Worm (Caenorhabditis elegans) whole organism, L1 larva: ENCODE measurements around the gene C27F2.7.

Experiments
- C34B4.2 ChIP-seq: sonication (generic microtip); optimal IDR thresholded peaks from 2 replicates; lab custom pipeline; 2017; ENCODE audit warnings: mild to moderate bottlenecking, missing genetic modification characterization, missing compliant biosample characterization
- F16B12.6 ChIP-seq: fragments of 150-350 bp; optimal IDR thresholded peaks from 2 replicates; lab custom pipeline; 2014; ENCODE audit warnings: missing biosample characterization, missing genetic modification characterization
- Y116A8C.19 ChIP-seq: sonication (generic microtip); optimal IDR thresholded peaks from 2 replicates; lab custom pipeline; 2016; ENCODE audit warnings: missing compliant biosample characterization, missing genetic modification characterization, borderline replicate concordance
- aly-2 ChIP-seq: fragments of 150-350 bp; optimal IDR thresholded peaks from 2 replicates; lab custom pipeline; 2014; ENCODE audit warnings: missing biosample characterization, missing genetic modification characterization
- blmp-1 ChIP-seq: fragments of 150-350 bp; optimal IDR thresholded peaks from 2 replicates; lab custom pipeline; 2014; ENCODE audit warnings: missing biosample characterization, missing genetic modification characterization
- ceh-8 ChIP-seq: fragments of 200-800 bp; sonication (Bioruptor generic); optimal IDR thresholded peaks from 2 replicates; lab custom pipeline; 2018; ENCODE audit warnings: mild to moderate bottlenecking, missing genetic modification characterization, moderate library complexity, missing compliant biosample characterization
- ceh-82 ChIP-seq, 3 experiments: fragments of 150-350 bp in 1 of 3; sonication (generic microtip) in 2 of 3; optimal IDR thresholded peaks; 2 replicates each; lab custom pipeline; 2014 to 2017; ENCODE audit warnings: missing biosample characterization in 3 of 3, missing genetic modification characterization in 3 of 3
- ces-1 ChIP-seq: fragments of 150-350 bp; optimal IDR thresholded peaks from 2 replicates; lab custom pipeline; 2014; ENCODE audit warnings: missing biosample characterization, missing genetic modification reagents, missing genetic modification characterization
- dpl-1 ChIP-seq, 3 experiments: fragments of 150-350 bp in 2 of 3; sonication (generic microtip) in 1 of 3; optimal IDR thresholded peaks; 2 replicates each; lab custom pipeline; 2014 to 2017; ENCODE audit warnings: missing biosample characterization in 3 of 3, missing genetic modification characterization in 3 of 3, missing genetic modification reagents in 3 of 3
- dsc-1 ChIP-seq: sonication (generic microtip); optimal IDR thresholded peaks from 2 replicates; lab custom pipeline; 2016; ENCODE audit warnings: mild to moderate bottlenecking, missing genetic modification characterization, missing compliant biosample characterization
- efl-1 ChIP-seq, 4 experiments: fragments of 150-350 bp; optimal IDR thresholded peaks in 3 of 4; peaks in 1 of 4; 1 replicate in 1 of 4; 2 replicates in 3 of 4; lab custom pipeline; 2014; ENCODE audit warnings: missing biosample characterization in 2 of 4, missing genetic modification characterization in 2 of 4, missing genetic modification reagents in 2 of 4
- egl-27 ChIP-seq, 2 experiments: fragments of 150-350 bp in 1 of 2; sonication (generic microtip); optimal IDR thresholded peaks; 3 replicates each; lab custom pipeline; 2017 to 2018; ENCODE audit warnings: missing biosample characterization in 2 of 2, missing genetic modification characterization in 2 of 2, missing genetic modification reagents in 2 of 2
- fkh-8 ChIP-seq: sonication (generic microtip); optimal IDR thresholded peaks from 2 replicates; lab custom pipeline; 2016; ENCODE audit warnings: mild to moderate bottlenecking, missing genetic modification characterization, missing compliant biosample characterization
- hlh-4 ChIP-seq: sonication (generic microtip); optimal IDR thresholded peaks from 2 replicates; lab custom pipeline; 2016; ENCODE audit warnings: mild to moderate bottlenecking, missing genetic modification characterization, missing compliant biosample characterization
- jun-1 ChIP-seq: fragments of 150-350 bp; optimal IDR thresholded peaks from 2 replicates; lab custom pipeline; 2014; ENCODE audit warnings: missing biosample characterization, missing genetic modification reagents, missing genetic modification characterization
- lin-13 ChIP-seq: fragments of 150-350 bp; optimal IDR thresholded peaks from 2 replicates; lab custom pipeline; 2014; ENCODE audit warnings: missing biosample characterization, missing genetic modification reagents, missing genetic modification characterization
- lin-14 ChIP-seq: fragments of 200-800 bp; sonication (Bioruptor generic); optimal IDR thresholded peaks from 2 replicates; lab custom pipeline; 2018; ENCODE audit warnings: mild to moderate bottlenecking, missing genetic modification characterization, moderate library complexity, missing compliant biosample characterization
- lin-15B ChIP-seq: fragments of 150-350 bp; sonication (generic microtip); optimal IDR thresholded peaks from 3 replicates; lab custom pipeline; 2014; ENCODE audit warnings: missing biosample characterization, missing genetic modification characterization
- lin-35 ChIP-seq, 2 experiments: fragments of 150-350 bp; optimal IDR thresholded peaks; 2 replicates each; lab custom pipeline; 2014; ENCODE audit warnings: missing biosample characterization in 2 of 2, missing genetic modification characterization in 2 of 2, missing genetic modification reagents in 2 of 2
- lsy-2 ChIP-seq, 2 experiments: fragments of 150-350 bp; optimal IDR thresholded peaks; 2 replicates each; lab custom pipeline; 2014; ENCODE audit warnings: missing biosample characterization in 2 of 2, missing genetic modification characterization in 2 of 2
- mdl-1 ChIP-seq, 2 experiments: fragments of 150-350 bp; optimal IDR thresholded peaks; 2 replicates each; lab custom pipeline; 2014 to 2017; ENCODE audit warnings: missing biosample characterization in 2 of 2, missing genetic modification characterization in 2 of 2, inconsistent platforms in 1 of 2
- mef-2 ChIP-seq: fragments of 150-350 bp; optimal IDR thresholded peaks from 2 replicates; lab custom pipeline; 2014; ENCODE audit warnings: missing biosample characterization, missing genetic modification characterization
- nhr-20 ChIP-seq: sonication (generic microtip); optimal IDR thresholded peaks from 2 replicates; lab custom pipeline; 2016; ENCODE audit warnings: mild to moderate bottlenecking, missing genetic modification characterization, missing compliant biosample characterization
- nhr-47 ChIP-seq: sonication (generic microtip); optimal IDR thresholded peaks from 2 replicates; lab custom pipeline; 2016; ENCODE audit warnings: mild to moderate bottlenecking, missing genetic modification characterization, moderate library complexity, missing compliant biosample characterization
- nhr-71 ChIP-seq: sonication (generic microtip); optimal IDR thresholded peaks from 2 replicates; lab custom pipeline; 2016; ENCODE audit warnings: mild to moderate bottlenecking, missing genetic modification characterization, moderate library complexity, missing compliant biosample characterization
- nhr-76 ChIP-seq: sonication (generic microtip); optimal IDR thresholded peaks from 2 replicates; lab custom pipeline; 2017; ENCODE audit warnings: missing biosample characterization, missing genetic modification characterization
- nhr-77 ChIP-seq: fragments of 150-350 bp; optimal IDR thresholded peaks from 2 replicates; lab custom pipeline; 2014; ENCODE audit warnings: missing biosample characterization, missing genetic modification characterization
- nhr-85 ChIP-seq: sonication (generic microtip); peaks from one replicate; lab custom pipeline; 2016; ENCODE audit warnings: missing genetic modification characterization, inconsistent platforms, missing compliant biosample characterization
- nhr-90 ChIP-seq: sonication (generic microtip); optimal IDR thresholded peaks from 2 replicates; lab custom pipeline; 2016; ENCODE audit warnings: mild to moderate bottlenecking, missing genetic modification characterization, missing compliant biosample characterization; ENCODE audit not compliant: poor library complexity
- pqm-1 ChIP-seq: sonication (generic microtip); optimal IDR thresholded peaks from 3 replicates; lab custom pipeline; 2017; ENCODE audit warnings: missing biosample characterization, missing genetic modification characterization
- skn-1 ChIP-seq: fragments of 150-350 bp; optimal IDR thresholded peaks from 2 replicates; lab custom pipeline; 2014; ENCODE audit warnings: missing biosample characterization, missing genetic modification characterization
- snpc-4 ChIP-seq: fragments of 150-350 bp; optimal IDR thresholded peaks from 2 replicates; lab custom pipeline; 2014; ENCODE audit warnings: missing biosample characterization, missing genetic modification characterization
- snu-23 ChIP-seq: sonication (generic microtip); optimal IDR thresholded peaks from 2 replicates; lab custom pipeline; 2016; ENCODE audit warnings: missing genetic modification characterization, missing compliant biosample characterization
- swsn-7 ChIP-seq: sonication (generic microtip); optimal IDR thresholded peaks from 2 replicates; lab custom pipeline; 2016; ENCODE audit warnings: missing genetic modification characterization, missing compliant biosample characterization
- zip-4 ChIP-seq: fragments of 200-800 bp; sonication (Bioruptor generic); optimal IDR thresholded peaks from 2 replicates; lab custom pipeline; 2018; ENCODE audit warnings: mild to moderate bottlenecking, missing genetic modification characterization, moderate library complexity, missing compliant biosample characterization
- ztf-11 ChIP-seq, 2 experiments: sonication (generic microtip); optimal IDR thresholded peaks; 2 replicates each; lab custom pipeline; 2016 to 2017; ENCODE audit warnings: missing genetic modification characterization in 2 of 2, missing biosample characterization in 1 of 2, missing compliant biosample characterization in 1 of 2
- ztf-4 ChIP-seq: fragments of 150-350 bp; optimal IDR thresholded peaks from 2 replicates; lab custom pipeline; 2014; ENCODE audit warnings: missing biosample characterization, missing genetic modification characterization

Gene C27F2.7

ce11 chrIII:5024393-5024964 lies 40.2 kb upstream of the C27F2.7 start, which contains the start of gene pcf-11 (continued):
- peak; percentile 36 for TF ChIP-seq nhr-90
- peak; percentile 58 for TF ChIP-seq skn-1 (tag; lab: Kevin White, UChicago)
- peak; percentile 78 for TF ChIP-seq snu-23 (GFP tag; lab: Kevin White, UChicago)
- peak; percentile 40 for TF ChIP-seq fkh-8 (tag; lab: Kevin White, UChicago)
- TF ChIP-seq efl-1 (optimal IDR thresholded peaks at IDR 0.05; lab: Kevin White, UChicago): peak; percentile 66 to 71
- TF ChIP-seq efl-1 (GFP tag; optimal IDR thresholded peaks at IDR 0.05 in 1 of 2; lab: Kevin White, UChicago): peak; percentile 54 to 96
- TF ChIP-seq lin-35 (GFP tag; optimal IDR thresholded peaks at IDR 0.05; lab: Kevin White, UChicago): peak; percentile 69 to 75
- TF ChIP-seq nhr-71 (tag; lab: Kevin White, UChicago): peak; percentile 69
- TF ChIP-seq nhr-20 (tag; lab: Kevin White, UChicago): peak; percentile 38
- TF ChIP-seq jun-1 (tag; lab: Kevin White, UChicago): peak; percentile 10
- peak; percentile 51 for TF ChIP-seq swsn-7 (tag; lab: Kevin White, UChicago)
- TF ChIP-seq lin-14 (GFP tag; lab: Kevin White, UChicago): peak; percentile 74
- peak; percentile 24 to 84 (median 40) for TF ChIP-seq ceh-82 (tag; optimal IDR thresholded peaks at IDR 0.05; lab: Kevin White, UChicago)
- peak; percentile 43 to 78 for TF ChIP-seq lsy-2 (tag; optimal IDR thresholded peaks at IDR 0.05; lab: Kevin White, UChicago)
- peak; percentile 51 to 63 (median 55) for TF ChIP-seq dpl-1 (GFP tag; optimal IDR thresholded peaks at IDR 0.05; lab: Kevin White, UChicago)
- TF ChIP-seq mdl-1 (tag; optimal IDR thresholded peaks at IDR 0.05; lab: Kevin White, UChicago): peak in 1 of 2 experiments; percentile 80
- TF ChIP-seq blmp-1 (tag; lab: Kevin White, UChicago): peak; percentile 13
- TF ChIP-seq egl-27 (tag; optimal IDR thresholded peaks at IDR 0.05; lab: Kevin White, UChicago): no peak
- no peak for TF ChIP-seq lin-15B (tag; lab: Kevin White, UChicago)
- TF ChIP-seq nhr-47: peak; percentile 47
- no peak for TF ChIP-seq nhr-76 (tag; lab: Kevin White, UChicago)
- TF ChIP-seq zip-4: no peak
- TF ChIP-seq pqm-1 (tag; lab: Kevin White, UChicago): no peak
- TF ChIP-seq aly-2 (tag; lab: Kevin White, UChicago): no peak
- TF ChIP-seq ces-1 (GFP tag; lab: Kevin White, UChicago): no peak
- no peak for TF ChIP-seq ztf-11 (tag; optimal IDR thresholded peaks at IDR 0.05; lab: Kevin White, UChicago)
- TF ChIP-seq nhr-77: peak; percentile 60
- TF ChIP-seq F16B12.6 (tag; lab: Kevin White, UChicago): peak; percentile 35
- no peak for TF ChIP-seq mef-2 (tag; lab: Kevin White, UChicago)
- TF ChIP-seq dsc-1 (tag; lab: Kevin White, UChicago): peak; percentile 25

ce11 chrIII:5023642-5024041 lies 39.3 kb upstream of the C27F2.7 start:
- TF ChIP-seq nhr-85 (tag; lab: Kevin White, UChicago) (peak; percentile 26), nhr-76 (tag; lab: Kevin White, UChicago) (no peak), ztf-4 (peak; percentile 32)

ce11 chrIII:5022964-5023363 lies 38.7 kb upstream of the C27F2.7 start, which contains the start of gene R144.13:
Gene R144.13, plus strand, starts transcription at chrIII:5023264.
- no peak for TF ChIP-seq Y116A8C.19 (tag; lab: Kevin White, UChicago)
- TF ChIP-seq ztf-11 (tag; optimal IDR thresholded peaks at IDR 0.05; lab: Kevin White, UChicago): no peak
- TF ChIP-seq lin-13 (GFP tag; lab: Kevin White, UChicago): no peak
- no peak for TF ChIP-seq efl-1 (optimal IDR thresholded peaks at IDR 0.05; lab: Kevin White, UChicago)
- TF ChIP-seq efl-1 (GFP tag; optimal IDR thresholded peaks at IDR 0.05 in 1 of 2; lab: Kevin White, UChicago): peak in 1 of 2 experiments; percentile 68

- no peak for TF ChIP-seq ceh-8 (GFP tag; lab: Kevin White, UChicago)
- TF ChIP-seq snpc-4 (tag; lab: Kevin White, UChicago): no peak
- no peak for TF ChIP-seq hlh-4 (tag; lab: Kevin White, UChicago)
- TF ChIP-seq mef-2 (tag; lab: Kevin White, UChicago): no peak
- TF ChIP-seq nhr-76 (tag; lab: Kevin White, UChicago): no peak
- TF ChIP-seq nhr-77: no peak
- TF ChIP-seq C34B4.2 (tag; lab: Kevin White, UChicago): no peak
Observed at ce11 chrIII:5021689-5022088, 37.4 kb upstream of the C27F2.7 start, which contains the start of gene R144.3. Gene R144.3, plus strand, starts transcription at chrIII:5021989.
